Fruit fly (Drosophila melanogaster): ENCODE data around the gene bam.
A peak's percentile ranks its signal among the peaks of the same experiment; 100 is the strongest.

bam gene

dm6 chr3R:25275276-25275675 lies 30.4 kb upstream of the bam start (continued):
- TF ChIP-seq unpg (GFP tag; optimal IDR thresholded peaks at IDR 0.05) (peak; percentile 1), CG3838 (GFP tag; optimal IDR thresholded peaks at IDR 0.05) (no peak), CG8290 (GFP tag; optimal IDR thresholded peaks at IDR 0.05) (no peak), CG8290 (tag; optimal IDR thresholded peaks at IDR 0.05) (no peak), Kr (GFP tag; optimal IDR thresholded peaks at IDR 0.05) (no peak), CG7357 (GFP tag; IDR thresholded peaks at IDR 0.05) (no peak), CG10147 (GFP tag; optimal IDR thresholded peaks at IDR 0.05) (peak; percentile 59), CG6765 (GFP tag; optimal IDR thresholded peaks at IDR 0.05) (peak; percentile 68), inv (GFP tag; IDR thresholded peaks at IDR 0.05; ENCODE audit: partially characterized antibody) (no peak), tup (GFP tag; optimal IDR thresholded peaks at IDR 0.05) (no peak), Hmr (GFP tag; optimal IDR thresholded peaks at IDR 0.05) (peak; percentile 75), NFAT (GFP tag; IDR thresholded peaks at IDR 0.05) (no peak), ken (GFP tag; IDR thresholded peaks at IDR 0.05) (no peak), so (GFP tag; IDR thresholded peaks at IDR 0.05) (no peak), Dek (tag; optimal IDR thresholded peaks at IDR 0.05) (peak; percentile 38), CG13296 (GFP tag; optimal IDR thresholded peaks at IDR 0.05) (peak; percentile 81), H2.0 (GFP tag; IDR thresholded peaks at IDR 0.05) (no peak), zfh2 (GFP tag; optimal IDR thresholded peaks at IDR 0.05) (no peak), CG9215 (GFP tag; IDR thresholded peaks at IDR 0.05) (no peak), YL-1 (GFP tag; optimal IDR thresholded peaks at IDR 0.05) (no peak), crol (GFP tag; IDR thresholded peaks at IDR 0.05) (no peak), peb (GFP tag; IDR thresholded peaks at IDR 0.05) (no peak), sqz (GFP tag; optimal IDR thresholded peaks at IDR 0.05) (no peak), hkb (optimal IDR thresholded peaks at IDR 0.05) (no peak), hkb (GFP tag; IDR thresholded peaks at IDR 0.05) (peak; percentile 22; the same call in 1 of the 2 replicates), aop (GFP tag; IDR thresholded peaks at IDR 0.05) (no peak), bsh (GFP tag; optimal IDR thresholded peaks at IDR 0.05) (no peak), CG12769 (tag; optimal IDR thresholded peaks at IDR 0.05) (peak; percentile 42), CG1024 (GFP tag; IDR thresholded peaks at IDR 0.05) (no peak), Elba2 (GFP tag; optimal IDR thresholded peaks at IDR 0.05) (no peak), Ravus (GFP tag; IDR thresholded peaks at IDR 0.05) (no peak), exex (tag; optimal IDR thresholded peaks at IDR 0.05) (peak; percentile 78), CG6689 (GFP tag; IDR thresholded peaks at IDR 0.05) (no peak), CrebB (tag; optimal IDR thresholded peaks at IDR 0.05) (peak; percentile 60), CG32532 (GFP tag; IDR thresholded peaks at IDR 0.05) (no peak), CG31388 (GFP tag; optimal IDR thresholded peaks at IDR 0.05) (no peak), Meics (GFP tag; optimal IDR thresholded peaks at IDR 0.05) (peak; percentile 60), Fer3 (tag; optimal IDR thresholded peaks at IDR 0.05) (peak; percentile 54), CG18599 (GFP tag; optimal IDR thresholded peaks at IDR 0.05) (peak; percentile 68), CG12104 (GFP tag; optimal IDR thresholded peaks at IDR 0.05) (peak; percentile 35), CG17328 (GFP tag; IDR thresholded peaks at IDR 0.05) (no peak), CG8478 (optimal IDR thresholded peaks at IDR 0.05) (no peak), her (GFP tag; optimal IDR thresholded peaks at IDR 0.05) (no peak), CG31365 (tag; optimal IDR thresholded peaks at IDR 0.05) (peak; percentile 10), Bgb (GFP tag; IDR thresholded peaks at IDR 0.05; ENCODE audit: partially characterized antibody) (no peak), Fer1 (GFP tag; optimal IDR thresholded peaks at IDR 0.05) (peak; percentile 81), B-H1 (GFP tag; IDR thresholded peaks at IDR 0.05) (no peak), Poxn (GFP tag; IDR thresholded peaks at IDR 0.05) (no peak), salm (tag; optimal IDR thresholded peaks at IDR 0.05) (peak; percentile 10), ap (GFP tag; IDR thresholded peaks at IDR 0.05) (no peak), corto (GFP tag; optimal IDR thresholded peaks at IDR 0.05) (no peak), Atf-2 (GFP tag; optimal IDR thresholded peaks at IDR 0.05) (no peak), tgo (GFP tag; IDR thresholded peaks at IDR 0.05) (no peak)
